Fruit fly (Drosophila melanogaster): ENCODE measurements around the gene CG42680.

Gene CG42680

DNA sequence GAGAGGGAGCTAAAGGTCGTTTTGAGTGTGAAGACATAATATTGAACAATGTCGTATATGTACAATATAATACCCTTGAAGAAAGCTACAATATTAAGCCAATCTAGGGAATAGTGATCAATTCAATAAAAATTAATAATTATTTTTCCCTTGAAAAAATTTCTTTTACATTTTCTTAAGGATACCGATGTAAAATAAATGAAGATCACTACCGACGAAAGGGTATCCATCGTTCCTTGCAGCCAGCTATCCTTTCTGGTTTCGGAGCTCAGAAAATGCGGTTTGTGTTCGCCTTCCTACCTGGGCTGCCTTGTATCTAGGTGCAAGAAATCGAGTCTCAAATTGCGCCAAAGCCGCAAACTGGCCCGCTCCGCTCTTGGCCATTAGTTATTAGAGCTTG, 36.6 kb upstream of the CG42680 start:
- TF ChIP-seq fd96Ca (GFP tag; IDR thresholded peaks at IDR 0.05): peak; percentile 65
- no peak for TF ChIP-seq CG15710 (tag; optimal IDR thresholded peaks at IDR 0.05)
- no peak for TF ChIP-seq CG8159 (tag; optimal IDR thresholded peaks at IDR 0.05)
- TF ChIP-seq CG13204 (GFP tag; optimal IDR thresholded peaks at IDR 0.05): no peak
- TF ChIP-seq EcR (GFP tag; optimal IDR thresholded peaks at IDR 0.05): no peak
- TF ChIP-seq CG14655 (GFP tag; optimal IDR thresholded peaks at IDR 0.05): peak; percentile 51
- TF ChIP-seq CG34367 (tag; optimal IDR thresholded peaks at IDR 0.05): no peak
- TF ChIP-seq CG12605 (GFP tag; IDR thresholded peaks at IDR 0.05): peak; percentile 34; the same call in 1 of the 2 replicates
- peak; percentile 65 for TF ChIP-seq CG4496 (GFP tag; IDR thresholded peaks at IDR 0.05)
- no peak for TF ChIP-seq D1 (tag; optimal IDR thresholded peaks at IDR 0.05)
- TF ChIP-seq Pif1B (GFP tag; optimal IDR thresholded peaks at IDR 0.05): no peak
- TF ChIP-seq CG10348 (GFP tag; IDR thresholded peaks at IDR 0.05): no peak
- peak; percentile 58 for TF ChIP-seq Ets98B (GFP tag; IDR thresholded peaks at IDR 0.05)
- no peak for TF ChIP-seq rn (GFP tag; IDR thresholded peaks at IDR 0.05)
- TF ChIP-seq Pif1A (GFP tag; optimal IDR thresholded peaks at IDR 0.05): peak; percentile 33
- no peak for TF ChIP-seq Snoo (tag; optimal IDR thresholded peaks at IDR 0.05)
- TF ChIP-seq CG32121 (GFP tag; IDR thresholded peaks at IDR 0.05): peak; percentile 80
- peak; percentile 1 for TF ChIP-seq CG17806 (tag; optimal IDR thresholded peaks at IDR 0.05)
- TF ChIP-seq CG9948 (tag; optimal IDR thresholded peaks at IDR 0.05): peak; percentile 19
- TF ChIP-seq CG8301 (tag; optimal IDR thresholded peaks at IDR 0.05): peak; percentile 40
- no peak for TF ChIP-seq gl (tag; optimal IDR thresholded peaks at IDR 0.05)

dm6 chr2L:14623854-14624253, 35.8 kb upstream of the CG42680 start:
- TF ChIP-seq Snoo (tag; optimal IDR thresholded peaks at IDR 0.05) (no peak), CG8159 (tag; optimal IDR thresholded peaks at IDR 0.05) (no peak), rn (GFP tag; IDR thresholded peaks at IDR 0.05) (peak; percentile 61), Pif1A (GFP tag; optimal IDR thresholded peaks at IDR 0.05) (peak; percentile 74), CG32121 (GFP tag; IDR thresholded peaks at IDR 0.05) (peak; percentile 73), CG14655 (GFP tag; optimal IDR thresholded peaks at IDR 0.05) (peak; percentile 86), CG10348 (GFP tag; IDR thresholded peaks at IDR 0.05) (no peak), CG8301 (tag; optimal IDR thresholded peaks at IDR 0.05) (peak; percentile 86), D1 (tag; optimal IDR thresholded peaks at IDR 0.05) (no peak), fd96Ca (GFP tag; IDR thresholded peaks at IDR 0.05) (peak; percentile 69; the same call in 2 of the 3 replicates), Ets98B (GFP tag; IDR thresholded peaks at IDR 0.05) (peak; percentile 82), CG15710 (tag; optimal IDR thresholded peaks at IDR 0.05) (no peak), CG17806 (tag; optimal IDR thresholded peaks at IDR 0.05) (peak; percentile 32), CG13204 (GFP tag; optimal IDR thresholded peaks at IDR 0.05) (no peak), Pif1B (GFP tag; optimal IDR thresholded peaks at IDR 0.05) (peak; percentile 73), CG9948 (tag; optimal IDR thresholded peaks at IDR 0.05) (peak; percentile 37), gl (tag; optimal IDR thresholded peaks at IDR 0.05) (no peak), CG4496 (GFP tag; IDR thresholded peaks at IDR 0.05) (peak; percentile 87), CG34367 (tag; optimal IDR thresholded peaks at IDR 0.05) (no peak), CG12605 (GFP tag; IDR thresholded peaks at IDR 0.05) (peak; percentile 65; the same call in 1 of the 2 replicates), EcR (GFP tag; optimal IDR thresholded peaks at IDR 0.05) (no peak)

dm6 chr2L:14622182-14622581, 34.1 kb upstream of the CG42680 start:
- TF ChIP-seq Snoo (tag; optimal IDR thresholded peaks at IDR 0.05) (peak; percentile 72), D1 (tag; optimal IDR thresholded peaks at IDR 0.05) (peak; percentile 82), CG8301 (tag; optimal IDR thresholded peaks at IDR 0.05) (peak; percentile 94), CG13204 (GFP tag; optimal IDR thresholded peaks at IDR 0.05) (peak; percentile 83), CG34367 (tag; optimal IDR thresholded peaks at IDR 0.05) (peak; percentile 93), CG4496 (GFP tag; IDR thresholded peaks at IDR 0.05) (peak; percentile 94), fd96Ca (GFP tag; IDR thresholded peaks at IDR 0.05) (peak; percentile 89), CG10348 (GFP tag; IDR thresholded peaks at IDR 0.05) (no peak; the same call in 1 of the 2 replicates), CG14655 (GFP tag; optimal IDR thresholded peaks at IDR 0.05) (peak; percentile 95), CG32121 (GFP tag; IDR thresholded peaks at IDR 0.05) (peak; percentile 90), CG17806 (tag; optimal IDR thresholded peaks at IDR 0.05) (peak; percentile 95), Ets98B (GFP tag; IDR thresholded peaks at IDR 0.05) (peak; percentile 91), gl (tag; optimal IDR thresholded peaks at IDR 0.05) (peak; percentile 90), Pif1B (GFP tag; optimal IDR thresholded peaks at IDR 0.05) (peak; percentile 93), CG12605 (GFP tag; IDR thresholded peaks at IDR 0.05) (peak; percentile 89), CG9948 (tag; optimal IDR thresholded peaks at IDR 0.05) (peak; percentile 94), CG15710 (tag; optimal IDR thresholded peaks at IDR 0.05) (peak; percentile 94), rn (GFP tag; IDR thresholded peaks at IDR 0.05) (peak; percentile 80), EcR (GFP tag; optimal IDR thresholded peaks at IDR 0.05) (peak; percentile 68), Pif1A (GFP tag; optimal IDR thresholded peaks at IDR 0.05) (peak; percentile 95), CG8159 (tag; optimal IDR thresholded peaks at IDR 0.05) (peak; percentile 96)

DNA sequence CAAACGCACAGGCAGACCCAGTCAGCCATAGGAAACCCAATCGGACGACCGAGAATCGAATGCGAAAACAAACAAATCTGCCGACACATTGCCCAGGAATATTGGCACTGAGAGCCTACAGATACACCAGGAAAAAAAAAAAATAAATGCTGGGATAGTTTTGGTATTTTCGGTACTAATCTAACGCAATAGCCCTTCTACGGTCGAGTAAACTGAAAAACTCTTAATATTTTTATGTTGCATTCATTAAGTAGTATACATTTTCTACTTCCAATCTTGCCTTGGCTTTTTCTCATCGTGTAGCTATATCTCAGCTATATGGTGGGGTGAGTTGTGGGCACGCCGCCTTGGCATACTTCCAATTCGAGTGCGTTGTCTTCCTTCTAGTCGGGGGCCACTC, 31.6 kb upstream of the CG42680 start:
- peak; percentile 47 for TF ChIP-seq CG8159 (tag; optimal IDR thresholded peaks at IDR 0.05)
- TF ChIP-seq Snoo (tag; optimal IDR thresholded peaks at IDR 0.05): no peak
- peak; percentile 47 for TF ChIP-seq CG17806 (tag; optimal IDR thresholded peaks at IDR 0.05)
- peak; percentile 89 for TF ChIP-seq fd96Ca (GFP tag; IDR thresholded peaks at IDR 0.05)
- TF ChIP-seq rn (GFP tag; IDR thresholded peaks at IDR 0.05): peak; percentile 64; the same call in 1 of the 2 replicates
- peak; percentile 62 for TF ChIP-seq Pif1A (GFP tag; optimal IDR thresholded peaks at IDR 0.05)
- TF ChIP-seq CG4496 (GFP tag; IDR thresholded peaks at IDR 0.05): peak; percentile 90
- TF ChIP-seq Pif1B (GFP tag; optimal IDR thresholded peaks at IDR 0.05): peak; percentile 20
- TF ChIP-seq CG13204 (GFP tag; optimal IDR thresholded peaks at IDR 0.05): no peak
- no peak for TF ChIP-seq CG10348 (GFP tag; IDR thresholded peaks at IDR 0.05)
- peak; percentile 71 for TF ChIP-seq CG8301 (tag; optimal IDR thresholded peaks at IDR 0.05)
- TF ChIP-seq CG14655 (GFP tag; optimal IDR thresholded peaks at IDR 0.05): peak; percentile 80
- peak; percentile 40 for TF ChIP-seq CG9948 (tag; optimal IDR thresholded peaks at IDR 0.05)
- no peak for TF ChIP-seq D1 (tag; optimal IDR thresholded peaks at IDR 0.05)
- TF ChIP-seq gl (tag; optimal IDR thresholded peaks at IDR 0.05): no peak
- TF ChIP-seq CG15710 (tag; optimal IDR thresholded peaks at IDR 0.05): peak; percentile 38
- peak; percentile 67 for TF ChIP-seq CG12605 (GFP tag; IDR thresholded peaks at IDR 0.05)
- TF ChIP-seq CG34367 (tag; optimal IDR thresholded peaks at IDR 0.05): peak; percentile 18
- peak; percentile 86 for TF ChIP-seq CG32121 (GFP tag; IDR thresholded peaks at IDR 0.05)
- peak; percentile 15 for TF ChIP-seq EcR (GFP tag; optimal IDR thresholded peaks at IDR 0.05)
- TF ChIP-seq Ets98B (GFP tag; IDR thresholded peaks at IDR 0.05): peak; percentile 89

All from whole organism, pupa.